Worm (Caenorhabditis elegans) whole organism, young adult: Measurements from ENCODE around the gene smrc-1.

Experiments
- C06A6.2 ChIP-seq: fragments of 200-800 bp; sonication (Bioruptor generic); conservative IDR thresholded peaks from 2 replicates; pipeline ENCODE4 v1.3.6; 2022; ENCODE audit warnings: missing genetic modification characterization, missing compliant biosample characterization
- C17E4.6 ChIP-seq: fragments of 200-800 bp; sonication (Bioruptor generic); IDR thresholded peaks from 2 replicates; pipeline ENCODE4 v1.3.6; 2022; ENCODE audit warnings: missing genetic modification reagents, missing genetic modification characterization, missing compliant biosample characterization
- F22D6.2 ChIP-seq: sonication (generic microtip); optimal IDR thresholded peaks from 2 replicates; lab custom pipeline; 2016; ENCODE audit warnings: mild to moderate bottlenecking, missing genetic modification characterization, missing compliant biosample characterization
- F23B12.7 ChIP-seq: sonication (generic microtip); optimal IDR thresholded peaks from 2 replicates; lab custom pipeline; 2017; ENCODE audit warnings: missing genetic modification characterization, mild to moderate bottlenecking, missing compliant biosample characterization, antibody characterized with exemption, moderate library complexity; ENCODE audit not compliant: insufficient read depth
- F33H1.4 ChIP-seq: fragments of 200-800 bp; sonication (Bioruptor generic); IDR thresholded peaks from 2 replicates; pipeline ENCODE4 v1.3.6; 2022; ENCODE audit warnings: missing genetic modification reagents, missing genetic modification characterization, missing compliant biosample characterization
- F49E8.2 ChIP-seq: sonication (generic microtip); optimal IDR thresholded peaks from 3 replicates; lab custom pipeline; 2017; ENCODE audit warnings: missing genetic modification characterization, mild to moderate bottlenecking, missing compliant biosample characterization, antibody characterized with exemption, moderate library complexity; ENCODE audit not compliant: insufficient read depth
- F52B5.7 ChIP-seq: sonication (generic microtip); optimal IDR thresholded peaks from 2 replicates; lab custom pipeline; 2016; ENCODE audit warnings: mild to moderate bottlenecking, missing genetic modification characterization, missing compliant biosample characterization
- T07F8.4 ChIP-seq: sonication (generic microtip); optimal IDR thresholded peaks from 2 replicates; lab custom pipeline; 2016; ENCODE audit warnings: mild to moderate bottlenecking, missing genetic modification characterization, moderate library complexity, missing compliant biosample characterization
- T26A5.8 ChIP-seq: sonication (generic microtip); optimal IDR thresholded peaks from 2 replicates; lab custom pipeline; 2016; ENCODE audit warnings: missing genetic modification characterization, missing compliant biosample characterization
- Y53G8AR.9 ChIP-seq: fragments of 200-800 bp; sonication (Bioruptor generic); conservative IDR thresholded peaks from 2 replicates; pipeline ENCODE4 v1.3.6; 2022; ENCODE audit warnings: missing genetic modification reagents, missing genetic modification characterization, missing compliant biosample characterization
- ama-1 ChIP-seq, 3 experiments: fragments of 150-350 bp in 1 of 3; sonication (generic microtip) in 2 of 3; optimal IDR thresholded peaks; 2 replicates each; lab custom pipeline; 2014 to 2018; ENCODE audit warnings: missing biosample characterization in 2 of 3, missing genetic modification characterization in 2 of 3, missing genetic modification reagents in 2 of 3
- aptf-2 ChIP-seq: fragments of 200-800 bp; sonication (Bioruptor generic); conservative IDR thresholded peaks from 2 replicates; pipeline ENCODE4 v1.3.6; 2022; ENCODE audit warnings: missing genetic modification reagents, missing genetic modification characterization, missing compliant biosample characterization
- atf-7 ChIP-seq: sonication (generic microtip); optimal IDR thresholded peaks from 2 replicates; lab custom pipeline; 2017; ENCODE audit warnings: mild to moderate bottlenecking, missing genetic modification characterization, missing compliant biosample characterization
- athp-1 ChIP-seq: sonication (generic microtip); optimal IDR thresholded peaks from 2 replicates; lab custom pipeline; 2017; ENCODE audit warnings: mild to moderate bottlenecking, missing genetic modification characterization, missing compliant biosample characterization
- attf-5 ChIP-seq: fragments of 200-800 bp; sonication (Bioruptor generic); optimal IDR thresholded peaks from 2 replicates; lab custom pipeline; 2018; ENCODE audit warnings: mild to moderate bottlenecking, missing genetic modification characterization, missing compliant biosample characterization
- cebp-1 ChIP-seq, 2 experiments: fragments of 200-800 bp in 1 of 2; sonication (Bioruptor generic) in 1 of 2; sonication (generic microtip) in 1 of 2; IDR thresholded peaks in 1 of 2; optimal IDR thresholded peaks in 1 of 2; 2 replicates each; pipeline versions ENCODE4 v1.3.6 to Lab custom; 2017 to 2022; ENCODE audit warnings: missing compliant biosample characterization in 2 of 2, missing genetic modification characterization in 2 of 2, mild to moderate bottlenecking in 1 of 2, missing genetic modification reagents in 1 of 2, moderate library complexity in 1 of 2
- ceh-100 ChIP-seq: fragments of 200-800 bp; sonication (Bioruptor generic); IDR thresholded peaks from 2 replicates; pipeline ENCODE4 v1.3.6; 2022; ENCODE audit warnings: missing genetic modification reagents, missing genetic modification characterization, missing compliant biosample characterization
- ceh-40 ChIP-seq: fragments of 200-800 bp; sonication (Bioruptor generic); IDR thresholded peaks from 2 replicates; pipeline ENCODE4 v1.3.6; 2022; ENCODE audit warnings: missing genetic modification characterization, missing compliant biosample characterization
- ceh-58 ChIP-seq: fragments of 200-800 bp; sonication (Bioruptor generic); IDR thresholded peaks from 2 replicates; pipeline ENCODE4 v1.3.6; 2022; ENCODE audit warnings: missing genetic modification characterization, missing compliant biosample characterization
- him-1 ChIP-seq: sonication (generic microtip); optimal IDR thresholded peaks from 2 replicates; lab custom pipeline; 2016; ENCODE audit warnings: missing genotype, missing genetic modification reagents, missing genetic modification characterization, missing compliant biosample characterization
- hlh-12 ChIP-seq: sonication (generic microtip); optimal IDR thresholded peaks from 2 replicates; lab custom pipeline; 2016; ENCODE audit warnings: missing genetic modification characterization, missing compliant biosample characterization
- hlh-26 ChIP-seq: fragments of 200-800 bp; sonication (Bioruptor generic); conservative IDR thresholded peaks from 2 replicates; pipeline ENCODE4 v1.3.6; 2022; ENCODE audit warnings: missing genetic modification reagents, missing genetic modification characterization, missing compliant biosample characterization
- let-607 ChIP-seq, 2 experiments: fragments of 200-800 bp in 1 of 2; sonication (Bioruptor generic) in 1 of 2; sonication (generic microtip) in 1 of 2; optimal IDR thresholded peaks; 2 replicates each; lab custom pipeline; 2016 to 2018; ENCODE audit warnings: mild to moderate bottlenecking in 2 of 2, missing compliant biosample characterization in 2 of 2, missing genetic modification characterization in 2 of 2, moderate library complexity in 2 of 2, missing genotype in 1 of 2
- lsl-1 ChIP-seq: fragments of 200-800 bp; sonication (Bioruptor generic); optimal IDR thresholded peaks from 2 replicates; lab custom pipeline; 2018; ENCODE audit warnings: mild to moderate bottlenecking, missing genetic modification characterization, moderate library complexity, missing compliant biosample characterization
- lsy-27 ChIP-seq: sonication (generic microtip); optimal IDR thresholded peaks from 2 replicates; lab custom pipeline; 2017; ENCODE audit warnings: missing genetic modification characterization, mild to moderate bottlenecking, missing compliant biosample characterization, antibody characterized with exemption, missing genotype, borderline replicate concordance; ENCODE audit not compliant: insufficient read depth
- madf-8 ChIP-seq: fragments of 200-800 bp; sonication (Bioruptor generic); conservative IDR thresholded peaks from 2 replicates; pipeline ENCODE4 v1.3.6; 2022; ENCODE audit warnings: missing genetic modification reagents, missing genetic modification characterization, missing compliant biosample characterization
- nfya-1 ChIP-seq: sonication (generic microtip); optimal IDR thresholded peaks from 2 replicates; lab custom pipeline; 2017; ENCODE audit warnings: antibody characterized with exemption, missing compliant biosample characterization, missing genetic modification characterization, borderline replicate concordance; ENCODE audit not compliant: insufficient read depth
- nhr-80 ChIP-seq: sonication (generic microtip); optimal IDR thresholded peaks from 2 replicates; lab custom pipeline; 2016; ENCODE audit warnings: missing genetic modification characterization, missing compliant biosample characterization
- repo-1 ChIP-seq: sonication (generic microtip); optimal IDR thresholded peaks from 2 replicates; lab custom pipeline; 2017; ENCODE audit warnings: mild to moderate bottlenecking, missing genetic modification characterization, missing compliant biosample characterization
- snpc-1.3 ChIP-seq: sonication (generic microtip); optimal IDR thresholded peaks from 2 replicates; lab custom pipeline; 2017; ENCODE audit warnings: missing genetic modification characterization, mild to moderate bottlenecking, missing compliant biosample characterization, antibody characterized with exemption, moderate library complexity, missing genotype, missing genetic modification reagents; ENCODE audit not compliant: insufficient read depth
- snpc-3.4 ChIP-seq: sonication (generic microtip); optimal IDR thresholded peaks from 2 replicates; lab custom pipeline; 2017; ENCODE audit warnings: missing genetic modification characterization, mild to moderate bottlenecking, missing compliant biosample characterization, antibody characterized with exemption, moderate library complexity, missing genotype, missing genetic modification reagents
- tlf-1 ChIP-seq: fragments of 200-800 bp; sonication (Bioruptor generic); optimal IDR thresholded peaks from 2 replicates; lab custom pipeline; 2018; ENCODE audit warnings: mild to moderate bottlenecking, missing genetic modification characterization, missing compliant biosample characterization
- unc-130 ChIP-seq: sonication (generic microtip); optimal IDR thresholded peaks from 2 replicates; lab custom pipeline; 2016; ENCODE audit warnings: missing genetic modification reagents, missing genetic modification characterization, missing compliant biosample characterization
- unc-62 ChIP-seq: fragments of 150-350 bp; optimal IDR thresholded peaks from 2 replicates; lab custom pipeline; 2014; ENCODE audit warnings: missing biosample characterization, missing genetic modification reagents, missing genetic modification characterization
- xnd-1 ChIP-seq: sonication (generic microtip); optimal IDR thresholded peaks from 2 replicates; lab custom pipeline; 2016; ENCODE audit warnings: missing genotype, missing genetic modification reagents, missing genetic modification characterization, missing compliant biosample characterization
- zim-3 ChIP-seq: sonication (generic microtip); optimal IDR thresholded peaks from 2 replicates; lab custom pipeline; 2017; ENCODE audit warnings: mild to moderate bottlenecking, missing genetic modification characterization, moderate library complexity, missing compliant biosample characterization
- ztf-3 ChIP-seq: fragments of 200-800 bp; sonication (Bioruptor generic); optimal IDR thresholded peaks from 2 replicates; lab custom pipeline; 2018; ENCODE audit warnings: mild to moderate bottlenecking, missing genetic modification characterization, missing compliant biosample characterization

smrc-1 gene

ce11 chrIII:6382987-6383602 is 7.6 kb upstream of the smrc-1 start, which contains the start of gene let-716 (continued):
- TF ChIP-seq zim-3 (tag; lab: Kevin White, UChicago) (no peak), T07F8.4 (no peak), xnd-1 (peak; percentile 14), unc-130 (GFP tag; lab: Kevin White, UChicago) (no peak), hlh-12 (tag; lab: Kevin White, UChicago) (no peak), him-1 (tag; lab: Kevin White, UChicago) (peak; percentile 42), repo-1 (tag; lab: Kevin White, UChicago) (no peak), C06A6.2 (GFP tag; lab: Robert Waterston, UW) (no peak), F23B12.7 (tag; lab: Kevin White, UChicago) (peak; percentile 20), madf-8 (GFP tag; lab: Robert Waterston, UW) (no peak), hlh-26 (GFP tag; lab: Robert Waterston, UW) (no peak), C17E4.6 (GFP tag; lab: Robert Waterston, UW) (no peak), unc-62 (GFP tag; lab: Kevin White, UChicago) (no peak), T26A5.8 (tag; lab: Kevin White, UChicago) (no peak), ceh-40 (no peak), lsy-27 (tag; lab: Kevin White, UChicago) (no peak), nfya-1 (tag; lab: Kevin White, UChicago) (no peak), ama-1 (optimal IDR thresholded peaks at IDR 0.05; lab: Kevin White, UChicago) (no peak), ama-1 (GFP tag; optimal IDR thresholded peaks at IDR 0.05; lab: Kevin White, UChicago) (peak in 1 of 2 experiments; percentile 2), F49E8.2 (tag; lab: Kevin White, UChicago) (peak; percentile 59), snpc-3.4 (tag; lab: Kevin White, UChicago) (no peak), aptf-2 (GFP tag; lab: Robert Waterston, UW) (no peak), snpc-1.3 (no peak), F52B5.7 (tag; lab: Kevin White, UChicago) (no peak), ceh-58 (GFP tag; lab: Robert Waterston, UW) (no peak), F33H1.4 (GFP tag; lab: Robert Waterston, UW) (peak; percentile 64), ztf-3 (GFP tag; lab: Kevin White, UChicago) (no peak), cebp-1 (GFP tag; IDR thresholded peaks at IDR 0.05; lab: Robert Waterston, UW) (no peak), cebp-1 (tag; optimal IDR thresholded peaks at IDR 0.05; lab: Kevin White, UChicago) (no peak)
- TF ChIP-seq, all 124 proteins: peak for 10

- TF ChIP-seq lsl-1 (peak; percentile 0), attf-5 (GFP tag; lab: Kevin White, UChicago) (no peak)
Observed at ce11 chrIII:6389533-6389932, 1.2 kb upstream of the smrc-1 start, which contains the start of gene C16A3.2. Gene C16A3.2 (plus strand): TSS chrIII:6389833.

ce11 chrIII:6395706-6396232 is 5.0 kb downstream of the smrc-1 start, which contains the start of gene oatr-1:
Gene oatr-1 (minus strand): TSS chrIII:6396182.
- no peak for TF ChIP-seq athp-1 (tag; lab: Kevin White, UChicago)
- TF ChIP-seq ama-1 (optimal IDR thresholded peaks at IDR 0.05; lab: Kevin White, UChicago), result peak; percentile 10
- TF ChIP-seq ama-1 (GFP tag; optimal IDR thresholded peaks at IDR 0.05; lab: Kevin White, UChicago), result no peak

- no peak for TF ChIP-seq ceh-100 (GFP tag; lab: Robert Waterston, UW)
- TF ChIP-seq Y53G8AR.9 (GFP tag; lab: Robert Waterston, UW), result no peak
- TF ChIP-seq nhr-80 (tag; lab: Kevin White, UChicago), result peak; percentile 82
- TF ChIP-seq atf-7 (tag; lab: Kevin White, UChicago), result peak; percentile 57
- no peak for TF ChIP-seq cebp-1 (GFP tag; IDR thresholded peaks at IDR 0.05; lab: Robert Waterston, UW)
- peak; percentile 19 for TF ChIP-seq cebp-1 (tag; optimal IDR thresholded peaks at IDR 0.05; lab: Kevin White, UChicago)
- peak; percentile 11 for TF ChIP-seq F22D6.2 (tag; lab: Kevin White, UChicago)
- TF ChIP-seq let-607 (tag; optimal IDR thresholded peaks at IDR 0.05; lab: Kevin White, UChicago), result peak in 1 of 2 experiments; percentile 45
- peak; percentile 10 for TF ChIP-seq tlf-1 (GFP tag; lab: Kevin White, UChicago)
Observed at ce11 chrIII:6396381-6396780, 5.6 kb downstream of the smrc-1 start.
